Fruit fly (Drosophila melanogaster) whole organism, embryonic: ENCODE measurements around the gene pr.

Experiments
- Antp ChIP-seq: fragments of 200-800 bp; sonication (Bioruptor generic); optimal IDR thresholded peaks from 3 replicates; lab custom pipeline; 2016; ENCODE audit warnings: missing biosample characterization, missing genetic modification characterization
- B-H1 ChIP-seq: fragments of 200-800 bp; sonication (Bioruptor generic); IDR thresholded peaks from 3 replicates; pipeline ENCODE4 v1.3.6; 2022; ENCODE audit warnings: missing biosample characterization, missing genetic modification characterization
- CG10267 ChIP-seq: fragments of 200-800 bp; sonication (Bioruptor generic); optimal IDR thresholded peaks from 2 replicates; lab custom pipeline; 2018; ENCODE audit warnings: missing biosample characterization, mild to moderate bottlenecking, missing genetic modification characterization, moderate library complexity
- CG10979 ChIP-seq: fragments of 200-800 bp; sonication (Bioruptor generic); optimal IDR thresholded peaks from 2 replicates; lab custom pipeline; 2018; ENCODE audit warnings: missing biosample characterization, mild to moderate bottlenecking, missing genetic modification characterization, moderate library complexity
- CG11247 ChIP-seq: fragments of 200-800 bp; sonication (Bioruptor generic); IDR thresholded peaks from 2 replicates; pipeline ENCODE4 v1.3.6; 2022; ENCODE audit warnings: missing biosample characterization, missing genetic modification characterization
- CG12219 ChIP-seq: fragments of 200-800 bp; sonication (Bioruptor generic); optimal IDR thresholded peaks from 3 replicates; lab custom pipeline; 2018; ENCODE audit warnings: missing biosample characterization, mild to moderate bottlenecking, missing genetic modification characterization
- CG13296 ChIP-seq: fragments of 200-800 bp; sonication (Bioruptor generic); optimal IDR thresholded peaks from 3 replicates; lab custom pipeline; 2018; ENCODE audit warnings: missing biosample characterization, mild to moderate bottlenecking, missing genetic modification characterization
- CG16779 ChIP-seq: fragments of 200-800 bp; sonication (Bioruptor generic); IDR thresholded peaks from 2 replicates; pipeline ENCODE4 v1.3.6; 2022; ENCODE audit warnings: missing biosample characterization, missing genetic modification characterization
- CG17186 ChIP-seq: fragments of 200-800 bp; sonication (Bioruptor generic); optimal IDR thresholded peaks from 3 replicates; lab custom pipeline; 2017; ENCODE audit warnings: missing biosample characterization, missing genetic modification reagents, missing genetic modification characterization
- CG2116 ChIP-seq: fragments of 200-800 bp; sonication (Bioruptor generic); optimal IDR thresholded peaks from 3 replicates; lab custom pipeline; 2018; ENCODE audit warnings: missing biosample characterization, mild to moderate bottlenecking, missing genetic modification characterization
- CG2129 ChIP-seq: fragments of 200-800 bp; sonication (Bioruptor generic); IDR thresholded peaks from 2 replicates; pipeline ENCODE4 v1.3.6; 2022; ENCODE audit warnings: missing biosample characterization, missing genetic modification characterization; ENCODE audit not compliant: partially characterized antibody
- CG34224 ChIP-seq: fragments of 200-800 bp; sonication (Bioruptor generic); IDR thresholded peaks from 3 replicates; pipeline ENCODE4 v1.3.6; 2022; ENCODE audit warnings: missing biosample characterization, missing genetic modification characterization; ENCODE audit not compliant: partially characterized antibody
- CG34376 ChIP-seq: fragments of 200-800 bp; sonication (Bioruptor generic); optimal IDR thresholded peaks from 2 replicates; lab custom pipeline; 2018; ENCODE audit warnings: missing biosample characterization, mild to moderate bottlenecking, missing genetic modification characterization
- CG9876 ChIP-seq: fragments of 200-800 bp; sonication (Bioruptor generic); optimal IDR thresholded peaks from 2 replicates; lab custom pipeline; 2016; ENCODE audit warnings: missing biosample characterization, missing genetic modification characterization
- CG9932 ChIP-seq: fragments of 200-800 bp; sonication (Bioruptor generic); IDR thresholded peaks from 2 replicates; pipeline ENCODE4 v1.3.6; 2022; ENCODE audit warnings: missing biosample characterization, missing genetic modification characterization
- D ChIP-seq, 2 experiments: fragments of 200-800 bp in 1 of 2; fragments of >200 bp in 1 of 2; sonication (Bioruptor generic) in 1 of 2; optimal IDR thresholded peaks; 2 replicates in 1 of 2; 3 replicates in 1 of 2; lab custom pipeline; 2017; ENCODE audit warnings: mild to moderate bottlenecking in 1 of 2, missing biosample characterization in 1 of 2, missing genetic modification characterization in 1 of 2, missing genetic modification reagents in 1 of 2
- D19A ChIP-seq: fragments of 200-800 bp; optimal IDR thresholded peaks from 3 replicates; lab custom pipeline; 2019; ENCODE audit warnings: missing biosample characterization, mild to moderate bottlenecking, missing genetic modification characterization, moderate library complexity
- E2f2 ChIP-seq: fragments of 200-800 bp; sonication (Bioruptor generic); IDR thresholded peaks from 2 replicates; pipeline ENCODE4 v1.3.6; 2022; ENCODE audit warnings: missing biosample characterization, missing genetic modification characterization
- GATAe ChIP-seq: fragments of 200-800 bp; sonication (Bioruptor generic); conservative IDR thresholded peaks from 2 replicates; pipeline ENCODE4 v1.3.6; 2022; ENCODE audit warnings: missing biosample characterization, missing genetic modification characterization
- Hr78 ChIP-seq, 2 experiments: fragments of 200-800 bp in 1 of 2; fragments of >200 bp in 1 of 2; sonication (Bioruptor generic) in 1 of 2; optimal IDR thresholded peaks; 2 replicates each; lab custom pipeline; 2017 to 2019; ENCODE audit warnings: missing biosample characterization in 2 of 2, missing genetic modification characterization in 2 of 2, mild to moderate bottlenecking in 1 of 2, moderate library complexity in 1 of 2
- Lhr ChIP-seq: fragments of 200-800 bp; sonication (Bioruptor generic); optimal IDR thresholded peaks from 3 replicates; lab custom pipeline; 2017; ENCODE audit warnings: mild to moderate bottlenecking, missing biosample characterization, missing genetic modification reagents, missing genetic modification characterization
- Pdp1 ChIP-seq, 2 experiments: fragments of 200-800 bp; sonication (Bioruptor generic); optimal IDR thresholded peaks; 3 replicates each; lab custom pipeline; 2016; ENCODE audit warnings: missing biosample characterization in 2 of 2, missing genetic modification characterization in 2 of 2, mild to moderate bottlenecking in 1 of 2, moderate library complexity in 1 of 2
- Usf ChIP-seq: fragments of 200-800 bp; sonication (Bioruptor generic); optimal IDR thresholded peaks from 2 replicates; lab custom pipeline; 2017; ENCODE audit warnings: missing genotype, missing biosample characterization, missing genetic modification characterization
- Xrp1 ChIP-seq: fragments of 200-800 bp; sonication (Bioruptor generic); IDR thresholded peaks from 2 replicates; pipeline ENCODE4 v1.3.6; 2022; ENCODE audit warnings: missing biosample characterization, missing genetic modification characterization
- dm ChIP-seq: fragments of 200-800 bp; sonication (Bioruptor generic); optimal IDR thresholded peaks from 3 replicates; lab custom pipeline; 2016; ENCODE audit warnings: missing biosample characterization, missing genetic modification characterization
- exex ChIP-seq: fragments of 200-800 bp; sonication (Bioruptor generic); optimal IDR thresholded peaks from 4 replicates; lab custom pipeline; 2018; ENCODE audit warnings: missing biosample characterization, mild to moderate bottlenecking, missing genetic modification characterization, moderate library complexity
- ham ChIP-seq: fragments of 200-800 bp; sonication (Bioruptor generic); IDR thresholded peaks from 2 replicates; pipeline ENCODE4 v1.3.6; 2022; ENCODE audit warnings: missing biosample characterization, missing genetic modification characterization
- ken ChIP-seq: fragments of 200-800 bp; sonication (Bioruptor generic); IDR thresholded peaks from 3 replicates; pipeline ENCODE4 v1.3.6; 2022; ENCODE audit warnings: missing biosample characterization, missing genetic modification characterization
- nau ChIP-seq: fragments of 200-800 bp; sonication (Bioruptor generic); optimal IDR thresholded peaks from 3 replicates; lab custom pipeline; 2017; ENCODE audit warnings: missing biosample characterization, mild to moderate bottlenecking, missing genetic modification characterization, missing genetic modification reagents
- nmo ChIP-seq: fragments of 200-800 bp; sonication (Bioruptor generic); optimal IDR thresholded peaks from 2 replicates; lab custom pipeline; 2018; ENCODE audit warnings: missing biosample characterization, mild to moderate bottlenecking, missing genetic modification characterization, moderate library complexity
- pan ChIP-seq, 4 experiments: fragments of >200 bp in 3 of 4; fragments of 200-800 bp in 1 of 4; sonication (Bioruptor generic) in 1 of 4; optimal IDR thresholded peaks in 3 of 4; IDR thresholded peaks in 1 of 4; 2 replicates each; pipeline versions ENCODE4 v1.3.6 to Lab custom; 2017 to 2022; ENCODE audit warnings: missing biosample characterization in 2 of 4, missing genetic modification characterization in 2 of 4, mixed read lengths in 1 of 4
- phol ChIP-seq: fragments of 200-800 bp; sonication (Bioruptor generic); optimal IDR thresholded peaks from 3 replicates; lab custom pipeline; 2018; ENCODE audit warnings: missing biosample characterization, mild to moderate bottlenecking, missing genetic modification characterization, moderate library complexity
- salm ChIP-seq: fragments of 200-800 bp; sonication (Bioruptor generic); optimal IDR thresholded peaks from 2 replicates; lab custom pipeline; 2018; ENCODE audit warnings: missing biosample characterization, mild to moderate bottlenecking, missing genetic modification characterization
- schlank ChIP-seq: fragments of 200-800 bp; sonication (Bioruptor generic); optimal IDR thresholded peaks from 2 replicates; lab custom pipeline; 2018; ENCODE audit warnings: missing biosample characterization, mild to moderate bottlenecking, missing genetic modification characterization
- sens-2 ChIP-seq: fragments of 200-800 bp; sonication (Bioruptor generic); IDR thresholded peaks from 2 replicates; pipeline ENCODE4 v1.3.6; 2022; ENCODE audit warnings: missing biosample characterization, missing genetic modification characterization
- ssp ChIP-seq: fragments of 200-800 bp; sonication (Bioruptor generic); IDR thresholded peaks from 2 replicates; pipeline ENCODE4 v1.3.6; 2022; ENCODE audit warnings: missing biosample characterization, missing genetic modification characterization
- tin ChIP-seq: fragments of 200-800 bp; sonication (Bioruptor generic); optimal IDR thresholded peaks from 3 replicates; lab custom pipeline; 2016; ENCODE audit warnings: missing biosample characterization, missing genetic modification characterization
- tll ChIP-seq, 2 experiments: fragments of 200-800 bp in 1 of 2; fragments of >200 bp in 1 of 2; sonication (Bioruptor generic) in 1 of 2; optimal IDR thresholded peaks; 2 replicates each; lab custom pipeline; 2017 to 2019; ENCODE audit warnings: missing biosample characterization in 2 of 2, missing genetic modification characterization in 2 of 2, mild to moderate bottlenecking in 1 of 2, moderate library complexity in 1 of 2
- trh ChIP-seq: fragments of 200-800 bp; sonication (Bioruptor generic); optimal IDR thresholded peaks from 2 replicates; lab custom pipeline; 2016; ENCODE audit warnings: missing biosample characterization, missing genetic modification characterization

pr gene

dm6 chr2L:20069158-20070016, 5.9 kb downstream of the pr start (continued):
- TF ChIP-seq trh (GFP tag; lab: Kevin White, UChicago): no peak
- no peak for TF ChIP-seq nmo (GFP tag; lab: Kevin White, UChicago)
- peak in 1 of 2 experiments; percentile 46 for TF ChIP-seq tll (GFP tag; optimal IDR thresholded peaks at IDR 0.05; lab: Kevin White, UChicago)
- no peak for TF ChIP-seq CG34224
- TF ChIP-seq Antp (GFP tag; lab: Kevin White, UChicago): no peak
- no peak for TF ChIP-seq CG10979
- no peak for TF ChIP-seq CG12219 (GFP tag; lab: Kevin White, UChicago)
- no peak for TF ChIP-seq Usf
- peak in 1 of 2 experiments; percentile 45 for TF ChIP-seq Pdp1 (GFP tag; optimal IDR thresholded peaks at IDR 0.05; lab: Kevin White, UChicago)
- TF ChIP-seq sens-2: no peak
- no peak for TF ChIP-seq CG10267
- no peak for TF ChIP-seq nau
- no peak for TF ChIP-seq ham (GFP tag; lab: Robert Waterston, UW)
- peak; percentile 25 for TF ChIP-seq D (optimal IDR thresholded peaks at IDR 0.05; lab: Kevin White, UChicago)
- no peak for TF ChIP-seq D (GFP tag; optimal IDR thresholded peaks at IDR 0.05; lab: Kevin White, UChicago)
- no peak for TF ChIP-seq dm (GFP tag; lab: Kevin White, UChicago)
- TF ChIP-seq salm: peak; percentile 42
- no peak for TF ChIP-seq CG9932 (GFP tag; lab: Robert Waterston, UW)
- no peak for TF ChIP-seq CG2116 (GFP tag; lab: Kevin White, UChicago)
- 0 out of 2 replicates have a peak, but pooled peaks have one; percentile 19 for TF ChIP-seq GATAe (GFP tag; lab: Robert Waterston, UW)
- no peak for TF ChIP-seq ssp (GFP tag; lab: Robert Waterston, UW)
- no peak for TF ChIP-seq CG2129 (GFP tag; lab: Robert Waterston, UW)
- TF ChIP-seq B-H1 (GFP tag; lab: Robert Waterston, UW): no peak
- TF ChIP-seq CG13296: peak; percentile 21
- TF ChIP-seq CG17186 (GFP tag; lab: Kevin White, UChicago): no peak
- no peak for TF ChIP-seq pan (optimal IDR thresholded peaks at IDR 0.05; lab: Kevin White, UChicago)
- peak in 1 of 2 experiments; percentile 33 for TF ChIP-seq pan (GFP tag; optimal IDR thresholded peaks at IDR 0.05 in 1 of 2, IDR thresholded peaks at IDR 0.05 in 1 of 2)
- no peak for TF ChIP-seq CG9876 (GFP tag; lab: Kevin White, UChicago)
- TF ChIP-seq ken (GFP tag; lab: Robert Waterston, UW): no peak
- TF ChIP-seq CG16779 (GFP tag; lab: Robert Waterston, UW): no peak
- no peak for TF ChIP-seq tin
- no peak for TF ChIP-seq CG11247 (GFP tag; lab: Robert Waterston, UW)
- TF ChIP-seq E2f2 (GFP tag; lab: Robert Waterston, UW): no peak
- TF ChIP-seq phol: no peak

DNA sequence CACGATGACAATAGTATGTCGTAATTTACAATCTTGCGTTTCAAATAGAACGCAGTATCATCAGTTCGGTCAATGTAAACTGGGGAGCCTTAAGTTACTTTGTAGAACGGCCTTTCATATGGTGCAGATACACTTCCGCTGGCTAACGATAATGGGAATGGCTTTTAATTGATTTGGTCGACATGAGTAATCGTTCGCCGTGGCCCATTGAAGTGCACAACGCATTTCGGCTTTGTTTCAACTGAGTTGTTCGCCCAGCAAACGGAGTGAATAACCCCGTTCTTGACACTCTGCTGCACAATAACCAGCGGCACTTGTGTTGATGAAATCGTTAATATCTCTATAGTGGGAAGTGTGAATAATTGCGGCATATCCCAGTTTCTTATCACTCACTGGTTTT, 7.3 kb downstream of the pr start:
- TF ChIP-seq CG34376 (GFP tag; lab: Kevin White, UChicago) (peak; percentile 19), D19A (tag; lab: Kevin White, UChicago) (peak; percentile 39), schlank (tag; lab: Kevin White, UChicago) (no peak), Pdp1 (GFP tag; optimal IDR thresholded peaks at IDR 0.05; lab: Kevin White, UChicago) (peak in 1 of 2 experiments; percentile 47), Lhr (GFP tag; lab: Kevin White, UChicago) (no peak), Xrp1 (GFP tag; lab: Robert Waterston, UW) (no peak), Hr78 (GFP tag; optimal IDR thresholded peaks at IDR 0.05; lab: Kevin White, UChicago) (peak in 1 of 2 experiments; percentile 64), exex (tag; lab: Kevin White, UChicago) (peak; percentile 9)
